Fruit fly (Drosophila melanogaster) S2 (cell line): ENCODE results near the gene mRpL37.

Experiments used
- CG8478 ChIP-seq: fragments of >200 bp; optimal IDR thresholded peaks from 2 replicates; lab custom pipeline; 2018
- CTCF ChIP-seq, 2 experiments: fragments of >200 bp; optimal IDR thresholded peaks; 2 replicates each; lab custom pipeline; 2018

dm6 chr3R:10784058-10784499 lies at the start of gene mRpL37, which contains the start of gene Rbp1:
- TF ChIP-seq CG8478 (lab: Kevin White, UChicago) (no peak), CTCF (optimal IDR thresholded peaks at IDR 0.05; lab: Kevin White, UChicago) (no peak)
